Worm (Caenorhabditis elegans) whole organism, L2 larva: ENCODE measurements around the gene F35G12.7.

Source experiments
- crh-2 ChIP-seq: sonication (generic microtip); optimal IDR thresholded peaks from 2 replicates; lab custom pipeline; 2017; ENCODE audit warnings: missing biosample characterization, missing genetic modification characterization
- fos-1 ChIP-seq: fragments of 150-350 bp; optimal IDR thresholded peaks from 2 replicates; lab custom pipeline; 2014; ENCODE audit warnings: missing biosample characterization, missing genetic modification characterization
- nhr-129 ChIP-seq: fragments of 150-350 bp; optimal IDR thresholded peaks from 2 replicates; lab custom pipeline; 2014; ENCODE audit warnings: missing biosample characterization, missing genetic modification characterization
- nhr-237 ChIP-seq: fragments of 150-350 bp; optimal IDR thresholded peaks from 2 replicates; lab custom pipeline; 2014; ENCODE audit warnings: missing biosample characterization, missing genetic modification characterization
- sma-9 ChIP-seq, 2 experiments: fragments of 150-350 bp in 1 of 2; sonication (generic microtip) in 1 of 2; optimal IDR thresholded peaks; 2 replicates each; lab custom pipeline; 2014 to 2016; ENCODE audit warnings: missing genetic modification characterization in 2 of 2, mild to moderate bottlenecking in 1 of 2, missing biosample characterization in 1 of 2, missing compliant biosample characterization in 1 of 2, missing genetic modification reagents in 1 of 2, moderate library complexity in 1 of 2

F35G12.7 gene

DNA sequence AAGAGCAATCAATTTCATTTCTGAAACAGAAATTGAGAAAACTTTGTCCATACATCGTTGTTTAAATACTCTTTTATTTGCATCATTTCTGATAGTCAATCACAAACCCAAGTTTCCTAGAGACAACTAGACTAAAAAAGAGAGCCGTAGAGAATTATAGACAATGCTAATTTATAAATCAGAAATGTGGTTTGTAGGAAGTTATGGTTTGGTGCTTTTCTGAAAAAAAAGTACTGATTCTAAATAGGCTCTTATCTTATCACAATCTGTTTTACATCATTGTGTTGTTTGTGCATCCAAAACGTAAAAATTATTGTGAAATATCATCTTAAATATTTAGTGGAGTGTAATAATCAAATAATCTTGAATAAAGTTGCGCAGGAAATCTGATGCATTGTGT lies 46.5 kb downstream of the F35G12.7 start, which contains the start of gene ugt-62:
ugt-62 (minus strand) TSS at position 20 of the 400 bp plus-strand sequence.
- TF ChIP-seq nhr-129 (tag; lab: Kevin White, UChicago) (peak; percentile 38), nhr-237 (tag; lab: Kevin White, UChicago) (no peak), sma-9 (GFP tag; optimal IDR thresholded peaks at IDR 0.05; lab: Kevin White, UChicago) (peak; percentile 40), sma-9 (tag; optimal IDR thresholded peaks at IDR 0.05; lab: Kevin White, UChicago) (no peak), fos-1 (peak; percentile 70), crh-2 (peak; percentile 58)
